Fruit fly (Drosophila melanogaster): ENCODE results near the gene Neto.

Gene Neto

dm6 chrX:13534100-13534499 lies 88.4 kb downstream of the Neto start, which contains the start of gene CG15756:
Gene CG15756, plus strand, starts transcription at chrX:13534400.
- no peak for TF ChIP-seq CG16779 (tag; optimal IDR thresholded peaks at IDR 0.05)
- TF ChIP-seq Eip75B (GFP tag; optimal IDR thresholded peaks at IDR 0.05) = no peak
- no peak for TF ChIP-seq Hr39 (GFP tag; optimal IDR thresholded peaks at IDR 0.05)
- TF ChIP-seq CG34406 (GFP tag; optimal IDR thresholded peaks at IDR 0.05) = no peak
- no peak for TF ChIP-seq Sox102F (GFP tag; optimal IDR thresholded peaks at IDR 0.05)
- no peak for TF ChIP-seq Ets21C (GFP tag; optimal IDR thresholded peaks at IDR 0.05)
- no peak for TF ChIP-seq ss (GFP tag; optimal IDR thresholded peaks at IDR 0.05)
- no peak for TF ChIP-seq CG6276 (GFP tag; optimal IDR thresholded peaks at IDR 0.05)
- no peak for TF ChIP-seq lz (GFP tag; optimal IDR thresholded peaks at IDR 0.05)
- no peak for TF ChIP-seq fd85E (GFP tag; optimal IDR thresholded peaks at IDR 0.05)
- no peak for TF ChIP-seq CG10669 (GFP tag; optimal IDR thresholded peaks at IDR 0.05)
- no peak for TF ChIP-seq CG8319 (GFP tag; optimal IDR thresholded peaks at IDR 0.05)
- no peak for TF ChIP-seq CG6792 (GFP tag; optimal IDR thresholded peaks at IDR 0.05)
- TF ChIP-seq CG8632 (GFP tag; optimal IDR thresholded peaks at IDR 0.05) = no peak

- TF ChIP-seq CG11902 (GFP tag; optimal IDR thresholded peaks at IDR 0.05) (no peak), Eip75B (GFP tag; optimal IDR thresholded peaks at IDR 0.05) (no peak), pdm3 (GFP tag; optimal IDR thresholded peaks at IDR 0.05) (peak; percentile 33), Lpt (GFP tag; optimal IDR thresholded peaks at IDR 0.05) (no peak), vri (GFP tag; optimal IDR thresholded peaks at IDR 0.05) (no peak), acj6 (GFP tag; optimal IDR thresholded peaks at IDR 0.05) (peak; percentile 16), salr (GFP tag; optimal IDR thresholded peaks at IDR 0.05) (no peak), CG8632 (GFP tag; optimal IDR thresholded peaks at IDR 0.05) (no peak), Hr38 (GFP tag; optimal IDR thresholded peaks at IDR 0.05) (no peak), eg (GFP tag; IDR thresholded peaks at IDR 0.05) (no peak), cyc (GFP tag; optimal IDR thresholded peaks at IDR 0.05) (no peak), Gug (GFP tag; IDR thresholded peaks at IDR 0.05) (no peak), CG11762 (GFP tag; optimal IDR thresholded peaks at IDR 0.05; ENCODE audit: insufficient read depth) (no peak), CG6163 (GFP tag; IDR thresholded peaks at IDR 0.05) (peak; percentile 65; the same call in 2 of the 3 replicates), CG8319 (GFP tag; optimal IDR thresholded peaks at IDR 0.05) (no peak), dsx (GFP tag; optimal IDR thresholded peaks at IDR 0.05; ENCODE audit: poor library complexity, severe bottlenecking) (peak; percentile 5), esn (GFP tag; optimal IDR thresholded peaks at IDR 0.05) (peak; percentile 37), CG9139 (GFP tag; optimal IDR thresholded peaks at IDR 0.05) (no peak), Sox15 (GFP tag; optimal IDR thresholded peaks at IDR 0.05) (no peak), svp (GFP tag) (peak; percentile 24), Hr39 (GFP tag; optimal IDR thresholded peaks at IDR 0.05) (peak; percentile 26), Ets96B (tag; optimal IDR thresholded peaks at IDR 0.05) (peak; percentile 25), CG10669 (GFP tag; optimal IDR thresholded peaks at IDR 0.05) (peak; percentile 20), Smox (GFP tag; optimal IDR thresholded peaks at IDR 0.05) (peak; percentile 19), CG34406 (GFP tag; optimal IDR thresholded peaks at IDR 0.05) (peak; percentile 16), CG4318 (GFP tag; optimal IDR thresholded peaks at IDR 0.05) (no peak), Sox102F (GFP tag; optimal IDR thresholded peaks at IDR 0.05) (peak; percentile 33), Sox14 (GFP tag; optimal IDR thresholded peaks at IDR 0.05) (no peak), Eip93F (GFP tag; optimal IDR thresholded peaks at IDR 0.05) (no peak), CG6854 (GFP tag; optimal IDR thresholded peaks at IDR 0.05) (no peak), achi (GFP tag; optimal IDR thresholded peaks at IDR 0.05) (no peak), CG10631 (GFP tag; optimal IDR thresholded peaks at IDR 0.05) (peak; percentile 5), Met (GFP tag; optimal IDR thresholded peaks at IDR 0.05) (peak; percentile 37), CG16779 (tag; optimal IDR thresholded peaks at IDR 0.05) (no peak), CG7368 (GFP tag; optimal IDR thresholded peaks at IDR 0.05) (no peak), fkh (GFP tag; optimal IDR thresholded peaks at IDR 0.05) (no peak), lz (GFP tag; optimal IDR thresholded peaks at IDR 0.05) (peak; percentile 1), CG8119 (GFP tag; IDR thresholded peaks at IDR 0.05) (no peak), CG1621 (tag; optimal IDR thresholded peaks at IDR 0.05) (no peak), Hr4 (GFP tag; optimal IDR thresholded peaks at IDR 0.05) (no peak), Blimp-1 (GFP tag; optimal IDR thresholded peaks at IDR 0.05) (no peak), spab (GFP tag; optimal IDR thresholded peaks at IDR 0.05) (no peak), CG15336 (GFP tag; IDR thresholded peaks at IDR 0.05) (no peak), dac (GFP tag; optimal IDR thresholded peaks at IDR 0.05) (no peak)
Measured at dm6 chrX:13536776-13537175, 91.1 kb downstream of the Neto start.
